Fruit fly (Drosophila melanogaster): ENCODE results near the gene CG31145.

dm6 chr3R:23598934-23599333 is 70.5 kb downstream of the CG31145 start, which contains the start of gene CG10183:
- TF ChIP-seq tai (GFP tag; optimal IDR thresholded peaks at IDR 0.05) (no peak), brk (GFP tag; optimal IDR thresholded peaks at IDR 0.05) (no peak), lola (GFP tag; optimal IDR thresholded peaks at IDR 0.05) (no peak), h (GFP tag; optimal IDR thresholded peaks at IDR 0.05) (no peak), CG9705 (GFP tag; optimal IDR thresholded peaks at IDR 0.05) (no peak), usp (GFP tag; optimal IDR thresholded peaks at IDR 0.05) (no peak), pan (optimal IDR thresholded peaks at IDR 0.05) (no peak)

Measured in whole organism, wandering third instar larva.